Worm (Caenorhabditis elegans): Measurements from ENCODE around the gene cdk-12.

- TF ChIP-seq med-1 (GFP tag; optimal IDR thresholded peaks at IDR 0.05; ENCODE audit: insufficient read depth) (no peak), klf-2 (GFP tag; conservative IDR thresholded peaks at IDR 0.05) (no peak), ref-1 (GFP tag; conservative IDR thresholded peaks at IDR 0.05) (no peak)
Measured at ce11 chrIII:4345034-4345433, 12.2 kb downstream of the cdk-12 start, which contains the start of gene hse-5.
